Fruit fly (Drosophila melanogaster) Kc167 (cell line): ENCODE results near the gene par-6.

Source experiments
- Myc ChIP-seq: fragments of >200 bp; optimal IDR thresholded peaks from 2 replicates; lab custom pipeline; 2017; ENCODE audit warnings: missing external identifiers
- h ChIP-seq: fragments of >200 bp; optimal IDR thresholded peaks from 3 replicates; lab custom pipeline; 2018; ENCODE audit warnings: missing external identifiers
- insv ChIP-seq: fragments of >200 bp; optimal IDR thresholded peaks from 3 replicates; lab custom pipeline; 2018; ENCODE audit warnings: missing external identifiers
- psq ChIP-seq: fragments of >200 bp; optimal IDR thresholded peaks from 2 replicates; lab custom pipeline; 2017; ENCODE audit warnings: missing external identifiers
- ttk ChIP-seq: sonication (Bioruptor generic); optimal IDR thresholded peaks from 2 replicates; lab custom pipeline; 2017; ENCODE audit warnings: missing external identifiers

dm6 chrX:17736101-17736728 lies 33.1 kb downstream of the par-6 start:
- TF ChIP-seq ttk (lab: Kevin White, UChicago) = no peak
- TF ChIP-seq Myc (lab: Kevin White, UChicago) = no peak
- no peak for TF ChIP-seq psq
- TF ChIP-seq h = no peak
- no peak for TF ChIP-seq insv (lab: Kevin White, UChicago)
